Worm (Caenorhabditis elegans): ENCODE data around the gene F38A1.13.

ce11 chrIV:1221167-1221566, 43.9 kb upstream of the F38A1.13 start, which contains the start of gene W09G12.10:
- no peak for TF ChIP-seq nhr-11 (tag; optimal IDR thresholded peaks at IDR 0.05)
- TF ChIP-seq elt-2 (tag; optimal IDR thresholded peaks at IDR 0.05), result no peak
- no peak for TF ChIP-seq pha-4 (tag; optimal IDR thresholded peaks at IDR 0.05)
- no peak for TF ChIP-seq ama-1 (optimal IDR thresholded peaks at IDR 0.05)

All from whole organism, late embryonic.